Fruit fly (Drosophila melanogaster) whole organism, embryonic: ENCODE results near the gene CG14401.

Experiments
- ATbp ChIP-seq: fragments of 200-800 bp; sonication (Bioruptor generic); optimal IDR thresholded peaks from 2 replicates; lab custom pipeline; 2017; ENCODE audit warnings: missing biosample characterization, mild to moderate bottlenecking, missing genetic modification characterization, missing genetic modification reagents
- Atf-2 ChIP-seq: fragments of 200-800 bp; sonication (Bioruptor generic); optimal IDR thresholded peaks from 2 replicates; lab custom pipeline; 2016; ENCODE audit warnings: missing biosample characterization, missing genetic modification characterization
- Awh ChIP-seq: fragments of 200-800 bp; sonication (Bioruptor generic); IDR thresholded peaks from 2 replicates; pipeline ENCODE4, ENCODE4 v1.3.6; 2022; ENCODE audit warnings: missing biosample characterization, missing genetic modification characterization
- Blimp-1 ChIP-seq: fragments of 200-800 bp; sonication (Bioruptor generic); optimal IDR thresholded peaks from 3 replicates; lab custom pipeline; 2018; ENCODE audit warnings: missing biosample characterization, missing genetic modification characterization, mild to moderate bottlenecking, moderate library complexity, missing genetic modification reagents
- Bteb2 ChIP-seq: fragments of 200-800 bp; sonication (Bioruptor generic); optimal IDR thresholded peaks from 2 replicates; lab custom pipeline; 2016; ENCODE audit warnings: missing biosample characterization, missing genetic modification characterization
- CG10565 ChIP-seq: fragments of 200-800 bp; sonication (Bioruptor generic); optimal IDR thresholded peaks from 3 replicates; lab custom pipeline; 2016; ENCODE audit warnings: missing biosample characterization, mild to moderate bottlenecking, missing genetic modification characterization
- CG10654 ChIP-seq: fragments of 200-800 bp; sonication (Bioruptor generic); optimal IDR thresholded peaks from 2 replicates; lab custom pipeline; 2016; ENCODE audit warnings: missing biosample characterization, missing genetic modification characterization
- CG11696 ChIP-seq: fragments of 200-800 bp; sonication (Bioruptor generic); IDR thresholded peaks from 2 replicates; pipeline ENCODE4 v1.3.6; 2022; ENCODE audit warnings: missing biosample characterization, missing genetic modification characterization
- CG12769 ChIP-seq: fragments of 200-800 bp; sonication (Bioruptor generic); optimal IDR thresholded peaks from 2 replicates; lab custom pipeline; 2019; ENCODE audit warnings: missing biosample characterization, mild to moderate bottlenecking, missing genetic modification characterization, moderate library complexity
- CG13624 ChIP-seq: fragments of 200-800 bp; sonication (Bioruptor generic); optimal IDR thresholded peaks from 2 replicates; lab custom pipeline; 2016; ENCODE audit warnings: missing biosample characterization, missing genetic modification characterization
- CG13894 ChIP-seq: fragments of 200-800 bp; sonication (Bioruptor generic); optimal IDR thresholded peaks from 3 replicates; lab custom pipeline; 2018; ENCODE audit warnings: missing biosample characterization, mild to moderate bottlenecking, missing genetic modification characterization, moderate library complexity
- CG18619 ChIP-seq: fragments of 200-800 bp; sonication (Bioruptor generic); optimal IDR thresholded peaks from 3 replicates; lab custom pipeline; 2017; ENCODE audit warnings: missing biosample characterization, mild to moderate bottlenecking, missing genetic modification characterization
- CG18764 ChIP-seq: fragments of 200-800 bp; sonication (Bioruptor generic); optimal IDR thresholded peaks from 3 replicates; lab custom pipeline; 2016; ENCODE audit warnings: missing biosample characterization, missing genetic modification characterization
- CG30403 ChIP-seq: fragments of 200-800 bp; sonication (Bioruptor generic); optimal IDR thresholded peaks from 3 replicates; lab custom pipeline; 2016; ENCODE audit warnings: missing biosample characterization, missing genetic modification characterization
- CG32772 ChIP-seq: fragments of 200-800 bp; sonication (Bioruptor generic); IDR thresholded peaks from 2 replicates; pipeline ENCODE4 v1.3.6; 2022; ENCODE audit warnings: missing biosample characterization, missing genetic modification characterization
- CG33213 ChIP-seq: fragments of 200-800 bp; sonication (Bioruptor generic); optimal IDR thresholded peaks from 3 replicates; lab custom pipeline; 2016; ENCODE audit warnings: missing biosample characterization, missing genetic modification characterization
- CG6175 ChIP-seq: fragments of 200-800 bp; sonication (Bioruptor generic); IDR thresholded peaks from 3 replicates; pipeline ENCODE4 v1.3.6; 2022; ENCODE audit warnings: missing biosample characterization, missing genetic modification characterization
- CG6689 ChIP-seq: fragments of 200-800 bp; sonication (Bioruptor generic); IDR thresholded peaks from 2 replicates; pipeline ENCODE4 v1.3.6; 2022; ENCODE audit warnings: missing biosample characterization, missing genetic modification characterization
- CG7357 ChIP-seq: fragments of 200-800 bp; sonication (Bioruptor generic); IDR thresholded peaks from 3 replicates; pipeline ENCODE4 v1.3.6; 2022; ENCODE audit warnings: missing biosample characterization, missing genetic modification characterization
- CG7372 ChIP-seq: fragments of 200-800 bp; sonication (Bioruptor generic); IDR thresholded peaks from 2 replicates; pipeline ENCODE4 v1.3.6; 2022; ENCODE audit warnings: missing biosample characterization, missing genetic modification characterization
- CG7987 ChIP-seq: fragments of 200-800 bp; sonication (Bioruptor generic); optimal IDR thresholded peaks from 2 replicates; lab custom pipeline; 2018; ENCODE audit warnings: missing biosample characterization, mild to moderate bottlenecking, missing genetic modification characterization, moderate library complexity
- CG9215 ChIP-seq: fragments of 200-800 bp; sonication (Bioruptor generic); IDR thresholded peaks from 2 replicates; pipeline ENCODE4 v1.3.6; 2022; ENCODE audit warnings: missing biosample characterization, missing genetic modification characterization
- CG9932 ChIP-seq: fragments of 200-800 bp; sonication (Bioruptor generic); IDR thresholded peaks from 2 replicates; pipeline ENCODE4 v1.3.6; 2022; ENCODE audit warnings: missing biosample characterization, missing genetic modification characterization
- CkIIα-i1 ChIP-seq: fragments of 200-800 bp; sonication (Bioruptor generic); IDR thresholded peaks from 2 replicates; pipeline ENCODE4 v1.3.6; 2022; ENCODE audit warnings: missing biosample characterization, missing genetic modification characterization
- Dfd ChIP-seq, 2 experiments: fragments of >200 bp; optimal IDR thresholded peaks; 2 replicates each; lab custom pipeline; 2017; ENCODE audit warnings: missing biosample characterization in 2 of 2, missing genetic modification characterization in 2 of 2
- HLH4C ChIP-seq: fragments of 200-800 bp; sonication (Bioruptor generic); IDR thresholded peaks from 3 replicates; pipeline ENCODE4 v1.3.6; 2022; ENCODE audit warnings: missing biosample characterization, missing genetic modification characterization; ENCODE audit not compliant: partially characterized antibody
- Hmx ChIP-seq: fragments of 200-800 bp; sonication (Bioruptor generic); optimal IDR thresholded peaks from 2 replicates; lab custom pipeline; 2016; ENCODE audit warnings: missing biosample characterization, missing genetic modification characterization
- Lim3 ChIP-seq: fragments of 200-800 bp; sonication (Bioruptor generic); IDR thresholded peaks from 2 replicates; pipeline ENCODE4 v1.3.6; 2022; ENCODE audit warnings: missing biosample characterization, missing genetic modification characterization
- Meics ChIP-seq: fragments of 200-800 bp; sonication (Bioruptor generic); optimal IDR thresholded peaks from 2 replicates; lab custom pipeline; 2017; ENCODE audit warnings: missing biosample characterization, mild to moderate bottlenecking, missing genetic modification characterization
- Tbp ChIP-seq: fragments of >200 bp; optimal IDR thresholded peaks from 2 replicates; lab custom pipeline; 2018; ENCODE audit warnings: missing biosample characterization, missing genetic modification characterization
- Trl ChIP-seq, 3 experiments: fragments of >200 bp in 2 of 3; fragments of 200-800 bp in 1 of 3; sonication (Bioruptor generic) in 1 of 3; optimal IDR thresholded peaks; 2 replicates in 1 of 3; 3 replicates in 2 of 3; lab custom pipeline; 2016 to 2017; ENCODE audit warnings: missing biosample characterization in 1 of 3, missing genetic modification characterization in 1 of 3
- Xrp1 ChIP-seq: fragments of 200-800 bp; sonication (Bioruptor generic); IDR thresholded peaks from 2 replicates; pipeline ENCODE4 v1.3.6; 2022; ENCODE audit warnings: missing biosample characterization, missing genetic modification characterization
- ara ChIP-seq: fragments of 200-800 bp; sonication (Bioruptor generic); IDR thresholded peaks from 2 replicates; pipeline ENCODE4 v1.3.6; 2022; ENCODE audit warnings: missing biosample characterization, missing genetic modification characterization
- ase ChIP-seq: fragments of 200-800 bp; sonication (Bioruptor generic); IDR thresholded peaks from 3 replicates; pipeline ENCODE4 v1.3.6; 2022; ENCODE audit warnings: missing biosample characterization, missing genetic modification characterization
- cg ChIP-seq: fragments of 200-800 bp; sonication (Bioruptor generic); optimal IDR thresholded peaks from 3 replicates; lab custom pipeline; 2019; ENCODE audit warnings: missing biosample characterization, mild to moderate bottlenecking, missing genetic modification characterization, moderate library complexity
- chn ChIP-seq: fragments of 200-800 bp; sonication (Bioruptor generic); optimal IDR thresholded peaks from 2 replicates; lab custom pipeline; 2016; ENCODE audit warnings: missing biosample characterization, missing genetic modification characterization
- corto ChIP-seq: fragments of 200-800 bp; sonication (Bioruptor generic); optimal IDR thresholded peaks from 2 replicates; lab custom pipeline; 2016; ENCODE audit warnings: missing biosample characterization, mild to moderate bottlenecking, missing genetic modification characterization, moderate library complexity
- crol ChIP-seq: fragments of 200-800 bp; sonication (Bioruptor generic); IDR thresholded peaks from 2 replicates; pipeline ENCODE4 v1.3.6; 2022; ENCODE audit warnings: missing biosample characterization, missing genetic modification characterization
- ems ChIP-seq: fragments of 200-800 bp; sonication (Bioruptor generic); optimal IDR thresholded peaks from 3 replicates; lab custom pipeline; 2016; ENCODE audit warnings: missing biosample characterization, missing genetic modification characterization
- nom ChIP-seq: fragments of 200-800 bp; sonication (Bioruptor generic); optimal IDR thresholded peaks from 2 replicates; lab custom pipeline; 2017; ENCODE audit warnings: missing biosample characterization, missing genetic modification characterization, mild to moderate bottlenecking, moderate library complexity, missing genetic modification reagents
- odd ChIP-seq: fragments of 200-800 bp; sonication (Bioruptor generic); optimal IDR thresholded peaks from 2 replicates; lab custom pipeline; 2017; ENCODE audit warnings: missing biosample characterization, mild to moderate bottlenecking, missing genetic modification characterization
- org-1 ChIP-seq: fragments of 200-800 bp; sonication (Bioruptor generic); optimal IDR thresholded peaks from 2 replicates; lab custom pipeline; 2017; ENCODE audit warnings: missing biosample characterization, missing genetic modification characterization
- p53 ChIP-seq: fragments of 200-800 bp; sonication (Bioruptor generic); optimal IDR thresholded peaks from 2 replicates; lab custom pipeline; 2016; ENCODE audit warnings: missing biosample characterization, missing genetic modification characterization
- pfk ChIP-seq: fragments of 200-800 bp; sonication (Bioruptor generic); optimal IDR thresholded peaks from 2 replicates; lab custom pipeline; 2018; ENCODE audit warnings: missing biosample characterization, mild to moderate bottlenecking, missing genetic modification characterization, moderate library complexity
- ro ChIP-seq: fragments of 200-800 bp; sonication (Bioruptor generic); IDR thresholded peaks from 2 replicates; pipeline ENCODE4 v1.3.6; 2022; ENCODE audit warnings: missing biosample characterization, missing genetic modification characterization
- schlank ChIP-seq: fragments of 200-800 bp; sonication (Bioruptor generic); optimal IDR thresholded peaks from 2 replicates; lab custom pipeline; 2018; ENCODE audit warnings: missing biosample characterization, mild to moderate bottlenecking, missing genetic modification characterization
- slp2 ChIP-seq: fragments of 200-800 bp; sonication (Bioruptor generic); optimal IDR thresholded peaks from 2 replicates; lab custom pipeline; 2016; ENCODE audit warnings: missing biosample characterization, missing genetic modification characterization
- ssp ChIP-seq: fragments of 200-800 bp; sonication (Bioruptor generic); IDR thresholded peaks from 2 replicates; pipeline ENCODE4 v1.3.6; 2022; ENCODE audit warnings: missing biosample characterization, missing genetic modification characterization
- unpg ChIP-seq: fragments of 200-800 bp; sonication (Bioruptor generic); optimal IDR thresholded peaks from 3 replicates; lab custom pipeline; 2018; ENCODE audit warnings: missing biosample characterization, mild to moderate bottlenecking, missing genetic modification characterization, moderate library complexity
- wdn ChIP-seq: fragments of 200-800 bp; sonication (Bioruptor generic); IDR thresholded peaks from 2 replicates; pipeline ENCODE4 v1.3.6; 2022; ENCODE audit warnings: missing biosample characterization, missing genetic modification characterization

The CG14401 gene

DNA sequence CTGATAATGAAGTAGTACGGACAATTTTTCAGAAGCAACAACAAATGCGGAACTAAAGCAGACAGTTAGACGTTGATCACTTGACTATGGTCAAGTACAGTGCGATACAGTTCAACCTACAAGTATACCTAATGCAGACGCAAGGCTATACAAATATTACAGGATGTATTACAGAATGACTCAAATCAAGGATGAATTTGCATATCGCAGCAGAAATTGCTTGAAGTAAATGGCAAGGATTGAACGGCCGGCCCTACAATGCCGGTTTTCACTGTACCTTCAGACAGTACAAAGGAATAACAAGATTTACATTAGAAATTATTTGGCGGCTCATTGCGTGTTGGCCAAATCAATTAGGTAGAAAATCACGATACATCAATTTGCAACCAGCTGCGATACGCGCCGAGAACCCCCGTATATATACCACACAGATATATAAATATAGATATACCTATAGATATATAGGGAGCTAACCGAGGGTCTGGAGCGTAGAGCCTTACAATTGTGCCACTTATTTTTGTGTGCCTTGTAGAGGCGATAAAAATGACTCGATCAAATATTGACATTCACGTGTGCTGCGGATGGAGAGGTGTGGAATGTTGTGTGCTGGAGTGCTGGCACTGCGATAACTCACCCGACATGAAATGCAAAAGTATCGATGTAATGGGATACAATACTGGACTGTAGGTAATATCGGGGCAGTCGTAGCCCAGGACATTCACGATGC lies 11.9 kb downstream of the CG14401 start (continued):
- TF ChIP-seq odd (peak; percentile 12), chn (no peak), CG32772 (GFP tag; lab: Robert Waterston, UW) (no peak), slp2 (no peak), Hmx (GFP tag; lab: Kevin White, UChicago) (no peak), Lim3 (no peak), CG11696 (GFP tag; lab: Robert Waterston, UW) (peak; percentile 53; the same call in 1 of the 2 replicates), Xrp1 (GFP tag; lab: Robert Waterston, UW) (peak; percentile 37; the same call in 1 of the 2 replicates), ssp (GFP tag; lab: Robert Waterston, UW) (no peak), Blimp-1 (peak; percentile 22), unpg (GFP tag; lab: Kevin White, UChicago) (no peak), ro (GFP tag; lab: Robert Waterston, UW) (0 out of 2 replicates have a peak, but pooled peaks have one; percentile 12), CG7357 (GFP tag; lab: Robert Waterston, UW) (peak; percentile 60; the same call in 2 of the 3 replicates), pfk (GFP tag; lab: Kevin White, UChicago) (no peak), Atf-2 (peak; percentile 14), ara (GFP tag; lab: Robert Waterston, UW) (0 out of 2 replicates have a peak, but pooled peaks have one; percentile 47), ems (peak; percentile 37), CG9932 (GFP tag; lab: Robert Waterston, UW) (peak; percentile 84), CG6175 (GFP tag; lab: Robert Waterston, UW) (0 out of 3 replicates have a peak, but pooled peaks have one; percentile 28), CG10565 (GFP tag; lab: Kevin White, UChicago) (no peak), Trl (optimal IDR thresholded peaks at IDR 0.05; lab: Kevin White, UChicago) (no peak), Trl (GFP tag; optimal IDR thresholded peaks at IDR 0.05; lab: Kevin White, UChicago) (peak; percentile 13), corto (GFP tag; lab: Kevin White, UChicago) (no peak), cg (GFP tag; lab: Kevin White, UChicago) (no peak), Tbp (GFP tag; lab: Kevin White, UChicago) (no peak), nom (GFP tag; lab: Kevin White, UChicago) (peak; percentile 18), crol (no peak), org-1 (GFP tag; lab: Kevin White, UChicago) (peak; percentile 64), CG30403 (GFP tag; lab: Kevin White, UChicago) (peak; percentile 59), schlank (tag; lab: Kevin White, UChicago) (peak; percentile 60), CG18764 (GFP tag; lab: Kevin White, UChicago) (peak; percentile 17), ase (GFP tag; lab: Robert Waterston, UW) (0 out of 3 replicates have a peak, but pooled peaks have one; percentile 34), CG12769 (tag; lab: Kevin White, UChicago) (peak; percentile 86), CG6689 (GFP tag; lab: Robert Waterston, UW) (no peak; the same call in 1 of the 2 replicates), Dfd (GFP tag; optimal IDR thresholded peaks at IDR 0.05; lab: Kevin White, UChicago) (no peak), Awh (peak; percentile 32; the same call in 1 of the 2 replicates), CG7372 (no peak), Bteb2 (GFP tag; lab: Kevin White, UChicago) (peak; percentile 31), CG7987 (no peak), CG9215 (GFP tag; lab: Robert Waterston, UW) (no peak), CG18619 (GFP tag; lab: Kevin White, UChicago) (peak; percentile 40), CG13624 (peak; percentile 69), CkIIα-i1 (no peak), CG33213 (GFP tag; lab: Kevin White, UChicago) (peak; percentile 2), Meics (GFP tag; lab: Kevin White, UChicago) (peak; percentile 73), HLH4C (GFP tag; lab: Robert Waterston, UW) (no peak), CG13894 (peak; percentile 59), p53 (GFP tag; lab: Kevin White, UChicago) (no peak), CG10654 (GFP tag; lab: Kevin White, UChicago) (peak; percentile 29), wdn (GFP tag; lab: Robert Waterston, UW) (peak; percentile 63), ATbp (GFP tag; lab: Kevin White, UChicago) (peak; percentile 45)
